Fruit fly (Drosophila melanogaster): Measurements from ENCODE around the gene CG17376.

Gene CG17376

DNA sequence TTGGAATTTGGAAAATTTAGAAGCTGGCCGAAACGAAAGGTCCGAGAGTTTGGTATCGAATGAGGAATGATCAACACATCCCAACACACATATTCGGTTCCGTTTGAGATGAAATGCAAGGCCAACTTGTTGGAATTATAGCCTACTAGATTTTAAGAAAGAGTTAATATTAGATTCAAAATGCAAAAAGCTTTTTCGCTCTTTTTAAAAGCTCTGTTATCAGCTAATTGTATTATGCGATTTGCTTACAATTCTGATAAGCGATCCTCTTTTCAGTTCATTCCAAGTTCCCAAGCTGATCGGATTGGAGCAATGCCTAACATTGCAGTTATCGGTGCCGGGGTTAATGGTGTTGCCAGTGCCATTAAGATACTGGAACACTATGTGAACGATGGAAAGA is 2.0 kb upstream of the CG17376 start, which contains the start of the genes CG17377 and Daao2:
Gene CG17377, minus strand, starts transcription at position 101 of the 400 bp plus-strand sequence.
Gene Daao2, plus strand, starts transcription at position 272 of the 400 bp plus-strand sequence.
- TF ChIP-seq Ets98B (GFP tag; IDR thresholded peaks at IDR 0.05): no peak
- TF ChIP-seq Snoo (tag; optimal IDR thresholded peaks at IDR 0.05): no peak
- no peak for TF ChIP-seq CG9948 (tag; optimal IDR thresholded peaks at IDR 0.05)
- no peak for TF ChIP-seq CG34367 (tag; optimal IDR thresholded peaks at IDR 0.05)
- no peak for TF ChIP-seq CG13204 (GFP tag; optimal IDR thresholded peaks at IDR 0.05)
- TF ChIP-seq CG8301 (tag; optimal IDR thresholded peaks at IDR 0.05): no peak
- TF ChIP-seq CG14655 (GFP tag; optimal IDR thresholded peaks at IDR 0.05): no peak
- no peak for TF ChIP-seq CG17806 (tag; optimal IDR thresholded peaks at IDR 0.05)
- TF ChIP-seq CG4496 (GFP tag; IDR thresholded peaks at IDR 0.05): no peak
- no peak for TF ChIP-seq rn (GFP tag; IDR thresholded peaks at IDR 0.05)
- TF ChIP-seq fd96Ca (GFP tag; IDR thresholded peaks at IDR 0.05): no peak
- no peak for TF ChIP-seq CG15710 (tag; optimal IDR thresholded peaks at IDR 0.05)
- TF ChIP-seq Pif1B (GFP tag; optimal IDR thresholded peaks at IDR 0.05): no peak
- TF ChIP-seq Pif1A (GFP tag; optimal IDR thresholded peaks at IDR 0.05): no peak
- no peak for TF ChIP-seq CG8159 (tag; optimal IDR thresholded peaks at IDR 0.05)
- TF ChIP-seq CG10348 (GFP tag; IDR thresholded peaks at IDR 0.05): no peak

- TF ChIP-seq CG8159 (tag; optimal IDR thresholded peaks at IDR 0.05): no peak
- TF ChIP-seq fd96Ca (GFP tag; IDR thresholded peaks at IDR 0.05): no peak
- TF ChIP-seq gl (tag; optimal IDR thresholded peaks at IDR 0.05): no peak
- TF ChIP-seq Pif1B (GFP tag; optimal IDR thresholded peaks at IDR 0.05): no peak
- TF ChIP-seq CG14655 (GFP tag; optimal IDR thresholded peaks at IDR 0.05): no peak
- TF ChIP-seq CG9948 (tag; optimal IDR thresholded peaks at IDR 0.05): no peak
- no peak for TF ChIP-seq CG32121 (GFP tag; IDR thresholded peaks at IDR 0.05)
- no peak for TF ChIP-seq CG17806 (tag; optimal IDR thresholded peaks at IDR 0.05)
- no peak for TF ChIP-seq CG12605 (GFP tag; IDR thresholded peaks at IDR 0.05)
- no peak for TF ChIP-seq Pif1A (GFP tag; optimal IDR thresholded peaks at IDR 0.05)
Measured at dm6 chr2L:6799551-6799950, 1.1 kb downstream of the CG17376 start.

DNA sequence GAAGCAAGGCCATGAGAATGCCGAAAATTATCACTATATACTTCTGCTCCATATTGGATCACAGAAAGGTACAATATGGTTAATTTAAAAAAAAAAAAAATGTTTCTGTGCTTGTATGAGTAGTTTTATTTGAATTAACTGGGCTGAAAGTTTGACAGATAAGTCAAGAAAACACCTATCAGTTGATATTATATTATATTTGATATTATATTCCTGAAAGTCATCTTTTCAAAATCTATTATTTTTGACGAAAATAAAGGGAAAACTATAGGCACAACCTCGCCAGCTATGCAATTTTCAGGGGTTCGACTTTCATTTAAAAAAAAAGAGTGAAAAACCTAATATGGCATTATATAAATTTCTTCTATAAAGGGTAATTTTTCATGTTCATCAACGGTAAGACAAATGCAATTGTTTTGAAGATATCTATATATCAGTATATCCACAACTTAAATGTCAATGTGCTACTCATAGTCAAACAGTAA is 1.9 kb downstream of the CG17376 start, which contains the start of the genes nrv2 and CG43610:
Gene nrv2, minus strand, starts transcription at position 101 of the 485 bp plus-strand sequence.
Gene CG43610, plus strand, starts transcription at position 435 of the 485 bp plus-strand sequence.
- TF ChIP-seq CG4496 (GFP tag; IDR thresholded peaks at IDR 0.05): no peak

- TF ChIP-seq D1 (tag; optimal IDR thresholded peaks at IDR 0.05): peak; percentile 27
- TF ChIP-seq CG8301 (tag; optimal IDR thresholded peaks at IDR 0.05): no peak
- no peak for TF ChIP-seq fd96Ca (GFP tag; IDR thresholded peaks at IDR 0.05)
- no peak for TF ChIP-seq EcR (GFP tag; optimal IDR thresholded peaks at IDR 0.05)
- TF ChIP-seq rn (GFP tag; IDR thresholded peaks at IDR 0.05): no peak
Measured at dm6 chr2L:6797408-6797807, 3.3 kb downstream of the CG17376 start.

dm6 chr2L:6794956-6795522 is 5.7 kb downstream of the CG17376 start:
- TF ChIP-seq CG32121 (GFP tag; IDR thresholded peaks at IDR 0.05): peak; percentile 33; the same call in 1 of the 2 replicates
- TF ChIP-seq EcR (GFP tag; optimal IDR thresholded peaks at IDR 0.05): no peak

dm6 chr2L:6794418-6794793 is 6.3 kb downstream of the CG17376 start:
- no peak for TF ChIP-seq Snoo (tag; optimal IDR thresholded peaks at IDR 0.05)
- no peak for TF ChIP-seq CG9948 (tag; optimal IDR thresholded peaks at IDR 0.05)
- TF ChIP-seq D1 (tag; optimal IDR thresholded peaks at IDR 0.05): no peak
- TF ChIP-seq CG4496 (GFP tag; IDR thresholded peaks at IDR 0.05): no peak
- no peak for TF ChIP-seq EcR (GFP tag; optimal IDR thresholded peaks at IDR 0.05)
- no peak for TF ChIP-seq fd96Ca (GFP tag; IDR thresholded peaks at IDR 0.05)
- TF ChIP-seq CG8301 (tag; optimal IDR thresholded peaks at IDR 0.05): no peak
- no peak for TF ChIP-seq rn (GFP tag; IDR thresholded peaks at IDR 0.05)
- no peak for TF ChIP-seq Pif1B (GFP tag; optimal IDR thresholded peaks at IDR 0.05)
- no peak for TF ChIP-seq CG10348 (GFP tag; IDR thresholded peaks at IDR 0.05)
- no peak for TF ChIP-seq CG17806 (tag; optimal IDR thresholded peaks at IDR 0.05)

- TF ChIP-seq CG15710 (tag; optimal IDR thresholded peaks at IDR 0.05) (no peak), CG10348 (GFP tag; IDR thresholded peaks at IDR 0.05) (no peak), rn (GFP tag; IDR thresholded peaks at IDR 0.05) (no peak), CG32121 (GFP tag; IDR thresholded peaks at IDR 0.05) (peak; percentile 44; the same call in 1 of the 2 replicates)
Measured at dm6 chr2L:6793763-6794417, 6.8 kb downstream of the CG17376 start.
